Worm (Caenorhabditis elegans) whole organism, L4/young adult: ENCODE measurements around the gene F46B3.16.

Experiments used
- W03F9.2 ChIP-seq: fragments of 150-350 bp; optimal IDR thresholded peaks from 2 replicates; lab custom pipeline; 2014; ENCODE audit warnings: missing biosample characterization, missing genetic modification characterization
- dao-5 ChIP-seq: sonication (generic microtip); optimal IDR thresholded peaks from 2 replicates; lab custom pipeline; 2016; ENCODE audit warnings: missing genotype, missing genetic modification characterization, moderate library complexity, missing compliant biosample characterization
- him-1 ChIP-seq: sonication (generic microtip); optimal IDR thresholded peaks from 2 replicates; lab custom pipeline; 2016; ENCODE audit warnings: missing genotype, missing genetic modification reagents, missing genetic modification characterization, missing compliant biosample characterization

F46B3.16 gene

DNA sequence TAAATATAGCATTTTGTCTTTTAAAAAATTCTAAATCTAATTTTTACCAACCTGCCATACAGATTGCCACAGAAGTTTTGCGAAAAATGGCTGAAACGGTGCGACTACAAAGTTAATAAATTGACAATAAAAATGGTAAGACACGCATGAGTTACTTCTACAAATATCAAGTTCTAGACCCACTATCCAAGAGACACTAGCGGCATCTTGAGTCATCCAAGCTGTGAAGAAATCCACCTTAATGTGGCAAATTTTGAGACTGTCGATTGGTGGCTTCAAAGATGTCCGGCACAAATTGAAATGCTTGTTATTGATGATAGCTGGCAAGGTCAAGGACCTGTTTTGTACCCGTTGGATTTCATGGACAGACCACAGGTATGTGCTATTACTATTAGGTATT lies at the start of gene F46B3.16:
F46B3.16 (plus strand) TSS at position 301 of the 400 bp plus-strand sequence.
- TF ChIP-seq W03F9.2 (tag; lab: Kevin White, UChicago) (no peak), him-1 (tag; lab: Kevin White, UChicago) (no peak), dao-5 (no peak)

DNA sequence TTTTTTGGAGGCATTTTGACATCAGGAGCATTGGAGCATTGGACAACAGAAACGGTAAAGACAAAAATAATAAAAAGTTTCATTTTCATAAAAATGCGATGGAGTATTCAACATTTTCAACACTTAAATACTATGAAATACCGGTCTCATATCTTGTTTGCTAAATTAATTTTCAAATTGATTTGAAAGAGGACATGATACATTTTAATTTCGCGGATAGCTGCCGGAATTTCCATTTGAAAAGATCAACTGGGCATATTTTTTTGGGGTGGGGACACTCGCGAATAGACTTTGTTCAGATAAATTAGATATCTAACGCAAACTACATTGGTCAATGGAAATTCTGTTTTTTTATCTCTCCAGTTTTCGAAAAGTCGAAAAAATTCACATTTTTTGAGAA lies 39.7 kb upstream of the F46B3.16 start, which contains the start of gene F26F2.10:
F26F2.10 (minus strand) TSS at position 101 of the 400 bp plus-strand sequence.
- TF ChIP-seq W03F9.2 (tag; lab: Kevin White, UChicago) (no peak), him-1 (tag; lab: Kevin White, UChicago) (no peak), dao-5 (no peak)

DNA sequence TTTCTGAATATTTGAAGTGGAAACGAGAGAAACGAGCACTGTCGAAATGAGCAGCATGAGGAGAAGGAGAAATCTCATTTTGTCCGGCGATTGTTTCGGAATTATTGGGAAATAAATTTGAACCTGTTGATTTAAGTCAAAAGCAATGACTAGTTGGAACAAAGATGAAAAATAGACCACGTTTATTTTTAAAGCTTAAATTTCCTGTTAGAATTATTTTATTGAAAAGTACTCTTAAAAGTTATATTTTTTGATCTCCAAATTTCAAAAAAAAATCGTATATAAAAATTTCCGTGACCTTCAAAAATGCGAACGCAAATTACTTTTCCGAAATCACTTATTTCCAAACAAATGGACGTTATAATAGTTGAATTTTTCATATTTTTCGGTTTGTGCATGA lies 38.8 kb upstream of the F46B3.16 start, which contains the start of gene F26F2.11:
F26F2.11 (minus strand) TSS at position 101 of the 400 bp plus-strand sequence.
- TF ChIP-seq him-1 (tag; lab: Kevin White, UChicago): no peak
- TF ChIP-seq W03F9.2 (tag; lab: Kevin White, UChicago): no peak
- TF ChIP-seq dao-5: no peak

DNA sequence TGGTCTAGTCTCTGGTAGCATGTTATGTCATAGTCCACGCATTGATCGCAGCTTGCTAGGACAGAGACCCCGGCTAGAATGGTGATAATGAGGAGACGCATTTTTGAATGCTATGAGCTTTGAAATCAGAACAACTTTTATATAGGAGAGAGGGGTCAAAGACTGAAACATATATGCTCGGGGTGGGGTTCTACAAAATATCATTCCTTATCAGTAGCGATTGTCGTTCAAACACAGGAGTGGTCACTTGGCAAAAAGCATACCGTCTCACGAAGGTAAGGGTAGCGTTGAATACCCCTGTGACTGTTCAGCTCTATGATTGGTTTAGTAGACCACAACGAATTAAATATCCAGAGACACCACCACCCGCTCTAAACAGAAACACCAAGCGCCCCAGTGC lies 37.4 kb upstream of the F46B3.16 start, which contains the start of gene F46B3.1:
F46B3.1 (minus strand) TSS at position 101 of the 400 bp plus-strand sequence.
- no peak for TF ChIP-seq dao-5
- TF ChIP-seq him-1 (tag; lab: Kevin White, UChicago): no peak
- no peak for TF ChIP-seq W03F9.2 (tag; lab: Kevin White, UChicago)

DNA sequence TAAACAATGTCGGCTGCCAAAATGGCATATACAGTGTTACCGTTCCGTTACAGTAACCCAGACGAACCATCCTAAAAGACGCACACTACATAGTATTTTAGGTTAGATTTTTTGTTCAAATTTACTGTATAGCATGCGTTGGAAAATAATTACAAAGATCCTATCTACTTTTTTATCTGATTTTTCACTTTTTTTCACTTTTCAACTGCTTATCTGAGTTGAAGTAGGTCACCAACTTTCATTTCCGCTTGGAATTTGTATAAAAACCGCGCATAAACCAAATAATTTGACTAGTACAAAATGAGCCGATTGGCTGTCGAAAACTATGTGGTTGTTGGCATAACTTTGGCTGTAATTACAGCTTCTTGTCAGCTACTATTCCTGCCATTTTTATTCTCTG lies 34.6 kb upstream of the F46B3.16 start, which contains the start of gene col-163:
col-163 (plus strand) TSS at position 301 of the 400 bp plus-strand sequence.
- TF ChIP-seq him-1 (tag; lab: Kevin White, UChicago) (no peak), dao-5 (no peak), W03F9.2 (tag; lab: Kevin White, UChicago) (no peak)

DNA sequence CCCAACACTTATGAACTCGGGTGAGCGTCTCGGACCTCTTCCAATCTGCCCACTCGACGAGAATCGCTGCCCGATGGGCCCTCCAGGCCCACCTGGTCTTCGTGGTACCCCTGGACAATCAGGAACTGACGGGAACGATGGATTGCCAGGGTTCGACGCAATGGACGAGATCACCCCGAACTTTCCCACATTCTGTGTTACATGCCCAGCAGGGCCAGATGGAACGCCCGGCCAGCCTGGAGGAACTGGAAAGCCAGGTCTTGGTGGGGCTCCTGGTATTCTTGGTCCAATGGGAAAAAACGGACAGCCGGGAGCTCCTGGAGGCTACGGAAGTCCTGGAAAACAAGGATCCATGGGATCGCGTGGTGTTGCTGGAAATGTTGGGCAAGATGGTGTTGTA lies 33.7 kb upstream of the F46B3.16 start:
- no peak for TF ChIP-seq dao-5
- no peak for TF ChIP-seq him-1 (tag; lab: Kevin White, UChicago)
- TF ChIP-seq W03F9.2 (tag; lab: Kevin White, UChicago): no peak

DNA sequence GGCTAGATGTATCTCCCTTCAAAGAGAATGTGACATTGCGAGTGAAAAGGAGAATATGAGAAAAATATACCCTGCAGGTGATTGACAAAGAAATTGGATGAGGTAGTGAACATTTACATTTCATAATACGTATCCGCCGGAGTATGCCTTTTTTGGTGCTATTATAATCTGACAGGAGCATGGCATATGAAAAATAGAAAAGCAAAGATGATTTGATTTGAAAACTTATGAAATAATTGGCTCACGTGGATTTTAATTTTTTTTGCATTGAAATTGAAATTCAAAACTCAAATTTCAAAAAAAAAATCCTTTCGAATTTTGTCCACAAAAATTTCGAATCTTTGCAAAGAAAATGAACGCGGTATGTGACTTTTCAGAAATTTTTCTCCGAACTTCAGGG lies 31.4 kb upstream of the F46B3.16 start, which contains the start of gene ttr-11:
ttr-11 (plus strand) TSS at position 301 of the 400 bp plus-strand sequence.
- TF ChIP-seq dao-5: no peak
- TF ChIP-seq him-1 (tag; lab: Kevin White, UChicago): no peak
- TF ChIP-seq W03F9.2 (tag; lab: Kevin White, UChicago): no peak

DNA sequence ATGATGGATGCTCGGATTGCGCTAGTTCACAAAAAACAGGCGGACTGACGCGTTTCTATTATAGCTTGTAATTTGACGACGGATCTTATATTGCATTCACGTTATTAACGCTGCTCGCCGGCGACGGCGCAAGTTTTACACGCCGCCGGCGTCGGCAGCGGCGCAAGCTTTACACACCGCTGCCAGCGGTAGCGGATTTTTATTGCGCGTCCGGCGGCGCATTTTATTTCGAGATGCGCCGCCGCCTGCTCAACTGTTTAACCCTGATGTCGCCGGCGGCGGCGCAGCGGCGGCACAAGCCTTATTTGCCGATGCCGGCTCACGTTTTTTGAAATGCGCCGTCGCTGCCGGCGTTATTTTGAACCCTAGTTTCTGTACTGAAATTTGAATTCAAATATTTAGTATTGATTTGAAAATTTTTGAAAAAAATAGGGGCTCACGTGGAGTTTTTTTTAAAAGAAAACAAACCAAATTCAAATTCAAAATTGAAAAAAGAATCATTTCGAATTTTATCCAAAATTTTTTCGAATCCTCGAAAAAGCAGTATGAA lies 29.7 kb upstream of the F46B3.16 start, which contains the start of gene ttr-57:
ttr-57 (plus strand) TSS at position 500 of the 550 bp plus-strand sequence.
- TF ChIP-seq dao-5: no peak

DNA sequence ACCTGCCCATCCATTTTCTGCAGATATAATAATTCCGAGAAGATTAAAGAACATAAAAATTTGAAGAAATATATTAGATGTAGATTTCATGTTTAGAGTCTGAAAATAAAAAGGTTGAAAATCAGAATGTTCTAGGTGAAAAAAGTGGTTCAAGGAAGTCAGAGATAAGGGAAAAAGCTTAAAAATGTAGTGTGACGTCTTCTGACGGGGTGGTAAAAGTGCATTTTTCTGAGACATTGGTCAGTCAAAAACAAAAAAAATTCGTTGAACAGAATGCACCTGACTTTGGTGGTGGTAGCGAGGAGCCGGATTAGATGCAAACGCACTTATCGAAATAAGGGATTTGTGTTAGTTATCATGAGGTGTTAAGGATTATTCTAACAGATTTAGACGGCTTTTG lies 27.8 kb upstream of the F46B3.16 start, which contains the start of gene F46B3.23:
F46B3.23 (minus strand) TSS at position 101 of the 400 bp plus-strand sequence.
- no peak for TF ChIP-seq him-1 (tag; lab: Kevin White, UChicago)
- no peak for TF ChIP-seq W03F9.2 (tag; lab: Kevin White, UChicago)
- TF ChIP-seq dao-5: no peak

DNA sequence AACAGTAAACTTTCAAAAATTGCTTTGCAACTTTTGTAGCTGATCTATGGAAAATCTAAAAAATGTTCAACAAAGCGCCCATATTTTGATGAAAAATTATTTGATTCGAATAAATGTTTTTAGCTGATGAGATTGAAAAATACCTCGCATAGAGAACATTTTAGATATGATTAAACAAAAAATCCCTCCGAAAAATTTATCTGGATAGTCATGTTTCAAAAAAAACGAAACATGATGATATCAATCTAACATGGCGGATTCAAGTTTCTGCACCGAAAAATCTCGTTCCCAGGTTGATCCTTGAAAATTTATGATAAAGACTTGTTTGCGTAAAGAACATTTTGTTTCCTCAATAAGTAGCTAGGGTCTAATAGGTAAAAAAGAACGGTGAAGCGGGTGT lies 25.7 kb upstream of the F46B3.16 start, which contains the start of gene ttr-12:
ttr-12 (minus strand) TSS at position 101 of the 400 bp plus-strand sequence.
- TF ChIP-seq dao-5 (no peak), him-1 (tag; lab: Kevin White, UChicago) (no peak), W03F9.2 (tag; lab: Kevin White, UChicago) (no peak)

DNA sequence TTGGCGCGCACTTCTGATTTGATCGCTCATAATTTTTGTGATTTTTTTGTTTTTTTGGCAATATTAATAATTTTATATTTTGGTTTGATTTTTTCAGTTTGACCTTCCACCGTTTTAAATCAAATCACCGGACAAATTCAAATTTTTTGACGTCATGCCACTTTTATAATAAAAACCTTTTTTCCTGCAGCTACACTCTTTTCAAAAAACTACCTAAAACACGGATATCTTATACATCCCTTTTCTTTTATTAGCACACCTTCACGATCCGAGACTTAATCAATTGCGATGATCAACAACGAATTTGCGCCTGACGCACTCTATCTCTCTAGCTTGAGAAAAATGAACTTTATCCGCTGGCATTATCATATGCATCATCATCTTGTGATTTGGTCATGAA lies 24.9 kb upstream of the F46B3.16 start, which contains the start of gene grd-2:
grd-2 (plus strand) TSS at position 301 of the 400 bp plus-strand sequence.
- no peak for TF ChIP-seq dao-5
- no peak for TF ChIP-seq him-1 (tag; lab: Kevin White, UChicago)
- no peak for TF ChIP-seq W03F9.2 (tag; lab: Kevin White, UChicago)

DNA sequence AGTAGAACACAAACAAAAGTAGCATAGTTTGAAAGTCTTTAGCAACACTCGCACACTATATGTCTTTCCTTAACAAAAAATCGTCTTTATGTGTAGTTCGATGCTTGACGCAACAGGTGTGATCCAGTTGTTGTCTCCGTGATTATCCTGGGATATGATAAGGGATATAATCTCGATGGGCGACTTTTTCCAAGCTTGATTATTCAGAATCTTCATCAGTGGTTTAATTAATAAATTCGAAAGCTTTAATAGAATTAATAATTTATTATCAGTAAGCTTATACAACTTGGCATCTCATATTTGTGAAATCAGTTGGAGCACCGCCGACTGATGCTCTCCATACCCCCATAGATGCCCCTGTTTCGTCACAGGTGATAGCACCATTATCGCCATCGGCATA lies 15.8 kb upstream of the F46B3.16 start, which contains the start of gene F46B3.7:
F46B3.7 (minus strand) TSS at position 101 of the 400 bp plus-strand sequence.
- TF ChIP-seq dao-5 (no peak), him-1 (tag; lab: Kevin White, UChicago) (no peak), W03F9.2 (tag; lab: Kevin White, UChicago) (no peak)

DNA sequence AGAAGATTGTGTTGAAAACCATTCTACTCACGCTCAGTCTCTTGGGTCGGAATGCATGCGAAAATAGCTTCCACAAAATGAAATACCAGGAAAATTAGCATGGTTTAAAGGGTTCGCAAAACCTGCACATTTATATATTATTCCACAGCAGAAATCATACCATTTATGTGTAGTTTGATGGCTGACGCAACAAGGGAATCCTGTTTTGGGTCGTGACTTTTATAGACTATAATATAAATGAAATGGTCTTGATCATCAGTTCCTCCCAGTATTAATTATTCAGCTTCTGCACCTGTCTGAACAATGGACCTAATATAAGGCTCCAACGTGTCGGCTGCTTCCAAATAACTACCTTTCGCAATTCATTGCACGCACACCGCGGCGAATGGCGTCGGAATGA lies 11.4 kb upstream of the F46B3.16 start, which contains the start of gene F46B3.8:
F46B3.8 (minus strand) TSS at position 101 of the 400 bp plus-strand sequence.
- TF ChIP-seq W03F9.2 (tag; lab: Kevin White, UChicago) (no peak), dao-5 (no peak), him-1 (tag; lab: Kevin White, UChicago) (no peak)

DNA sequence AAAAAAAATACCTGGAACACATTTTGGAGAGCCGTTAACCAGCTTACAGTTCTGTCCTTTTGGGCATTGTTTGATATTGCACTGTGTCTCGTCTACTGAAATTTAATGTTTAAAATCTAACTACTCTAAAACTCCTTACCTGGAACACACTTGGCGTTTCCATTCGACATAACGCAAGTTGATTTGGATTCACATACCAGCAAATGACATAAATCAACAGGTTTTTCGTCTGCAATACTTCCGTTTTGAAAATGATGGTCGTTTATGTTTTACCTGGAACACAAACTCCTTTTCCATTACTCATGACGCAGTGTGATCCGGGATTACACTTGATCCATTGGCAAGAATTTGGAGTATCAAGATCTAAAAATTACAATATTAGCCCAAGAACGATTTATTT lies 9.2 kb upstream of the F46B3.16 start:
- no peak for TF ChIP-seq W03F9.2 (tag; lab: Kevin White, UChicago)
- no peak for TF ChIP-seq him-1 (tag; lab: Kevin White, UChicago)
- TF ChIP-seq dao-5: no peak
